Fruit fly (Drosophila melanogaster) whole organism, embryonic: ENCODE results near the gene ry.

Experiments used
- CG10543 ChIP-seq: fragments of 200-800 bp; sonication (Bioruptor generic); optimal IDR thresholded peaks from 3 replicates; lab custom pipeline; 2017; ENCODE audit warnings: missing biosample characterization, mild to moderate bottlenecking, missing genetic modification characterization, moderate library complexity
- CG10959 ChIP-seq: fragments of 200-800 bp; sonication (Bioruptor generic); IDR thresholded peaks from 2 replicates; pipeline ENCODE4 v1.3.6; 2022; ENCODE audit warnings: missing biosample characterization, missing genetic modification characterization
- CG11093 ChIP-seq: fragments of 200-800 bp; sonication (Bioruptor generic); IDR thresholded peaks from 3 replicates; pipeline ENCODE4 v1.3.6; 2022; ENCODE audit warnings: missing biosample characterization, missing genetic modification characterization
- CG1233 ChIP-seq: fragments of 200-800 bp; sonication (Bioruptor generic); optimal IDR thresholded peaks from 4 replicates; lab custom pipeline; 2018; ENCODE audit warnings: missing biosample characterization, mild to moderate bottlenecking, missing genetic modification characterization
- CG12942 ChIP-seq: fragments of 200-800 bp; sonication (Bioruptor generic); optimal IDR thresholded peaks from 3 replicates; lab custom pipeline; 2016; ENCODE audit warnings: missing biosample characterization, missing genetic modification characterization
- CG13424 ChIP-seq: fragments of 200-800 bp; sonication (Bioruptor generic); optimal IDR thresholded peaks from 2 replicates; lab custom pipeline; 2019; ENCODE audit warnings: missing biosample characterization, mild to moderate bottlenecking, missing genetic modification characterization, moderate library complexity
- CG15479 ChIP-seq: fragments of 200-800 bp; sonication (Bioruptor generic); optimal IDR thresholded peaks from 3 replicates; lab custom pipeline; 2019; ENCODE audit warnings: missing biosample characterization, mild to moderate bottlenecking, missing genetic modification characterization, moderate library complexity
- CG16813 ChIP-seq: fragments of 200-800 bp; sonication (Bioruptor generic); IDR thresholded peaks from 3 replicates; pipeline ENCODE4 v1.3.6; 2022; ENCODE audit warnings: missing biosample characterization, missing genetic modification characterization; ENCODE audit not compliant: partially characterized antibody
- CG17186 ChIP-seq: fragments of 200-800 bp; sonication (Bioruptor generic); optimal IDR thresholded peaks from 3 replicates; lab custom pipeline; 2017; ENCODE audit warnings: missing biosample characterization, missing genetic modification reagents, missing genetic modification characterization
- CG17359 ChIP-seq: fragments of 200-800 bp; sonication (Bioruptor generic); optimal IDR thresholded peaks from 3 replicates; lab custom pipeline; 2018; ENCODE audit warnings: missing biosample characterization, mild to moderate bottlenecking, missing genetic modification characterization, moderate library complexity
- CG17829 ChIP-seq: fragments of 200-800 bp; optimal IDR thresholded peaks from 2 replicates; lab custom pipeline; 2019; ENCODE audit warnings: missing biosample characterization, mild to moderate bottlenecking, missing genetic modification characterization, moderate library complexity
- CG33213 ChIP-seq: fragments of 200-800 bp; sonication (Bioruptor generic); optimal IDR thresholded peaks from 3 replicates; lab custom pipeline; 2016; ENCODE audit warnings: missing biosample characterization, missing genetic modification characterization
- CG3995 ChIP-seq: fragments of 200-800 bp; sonication (Bioruptor generic); optimal IDR thresholded peaks from 3 replicates; lab custom pipeline; 2016; ENCODE audit warnings: missing biosample characterization, missing genetic modification characterization
- CG4328 ChIP-seq: fragments of 200-800 bp; sonication (Bioruptor generic); optimal IDR thresholded peaks from 3 replicates; lab custom pipeline; 2017; ENCODE audit warnings: missing biosample characterization, missing genetic modification reagents, missing genetic modification characterization
- CG4360 ChIP-seq: fragments of 200-800 bp; sonication (Bioruptor generic); IDR thresholded peaks from 2 replicates; pipeline ENCODE4 v1.3.6; 2022; ENCODE audit warnings: missing biosample characterization, missing genetic modification characterization
- CG5245 ChIP-seq: fragments of 200-800 bp; sonication (Bioruptor generic); optimal IDR thresholded peaks from 3 replicates; lab custom pipeline; 2016; ENCODE audit warnings: missing biosample characterization, missing genetic modification characterization
- CG6175 ChIP-seq: fragments of 200-800 bp; sonication (Bioruptor generic); IDR thresholded peaks from 3 replicates; pipeline ENCODE4 v1.3.6; 2022; ENCODE audit warnings: missing biosample characterization, missing genetic modification characterization
- CG6254 ChIP-seq: fragments of 200-800 bp; sonication (Bioruptor generic); optimal IDR thresholded peaks from 3 replicates; lab custom pipeline; 2017; ENCODE audit warnings: mild to moderate bottlenecking, missing biosample characterization, missing genetic modification reagents, missing genetic modification characterization
- CG6765 ChIP-seq: fragments of 200-800 bp; sonication (Bioruptor generic); optimal IDR thresholded peaks from 3 replicates; lab custom pipeline; 2017; ENCODE audit warnings: missing biosample characterization, mild to moderate bottlenecking, missing genetic modification characterization
- CG8388 ChIP-seq: fragments of 200-800 bp; sonication (Bioruptor generic); optimal IDR thresholded peaks from 2 replicates; lab custom pipeline; 2019; ENCODE audit warnings: missing biosample characterization, mild to moderate bottlenecking, missing genetic modification characterization, moderate library complexity
- Camta ChIP-seq: fragments of 200-800 bp; sonication (Bioruptor generic); optimal IDR thresholded peaks from 2 replicates; lab custom pipeline; 2016; ENCODE audit warnings: missing biosample characterization, missing genetic modification characterization
- D ChIP-seq, 2 experiments: fragments of 200-800 bp in 1 of 2; fragments of >200 bp in 1 of 2; sonication (Bioruptor generic) in 1 of 2; optimal IDR thresholded peaks; 2 replicates in 1 of 2; 3 replicates in 1 of 2; lab custom pipeline; 2017; ENCODE audit warnings: mild to moderate bottlenecking in 1 of 2, missing biosample characterization in 1 of 2, missing genetic modification characterization in 1 of 2, missing genetic modification reagents in 1 of 2
- Fer1 ChIP-seq: fragments of 200-800 bp; sonication (Bioruptor generic); optimal IDR thresholded peaks from 2 replicates; lab custom pipeline; 2017; ENCODE audit warnings: missing biosample characterization, mild to moderate bottlenecking, missing genetic modification characterization
- Kr ChIP-seq: fragments of 200-800 bp; sonication (Bioruptor generic); optimal IDR thresholded peaks from 2 replicates; lab custom pipeline; 2017; ENCODE audit warnings: missing biosample characterization, mild to moderate bottlenecking, missing genetic modification characterization
- Max ChIP-seq: fragments of 200-800 bp; sonication (Bioruptor generic); optimal IDR thresholded peaks from 2 replicates; lab custom pipeline; 2016; ENCODE audit warnings: missing biosample characterization, mild to moderate bottlenecking, missing genetic modification characterization
- Med ChIP-seq: fragments of 200-800 bp; sonication (Bioruptor generic); peaks from one replicate; lab custom pipeline; 2016; ENCODE audit warnings: missing biosample characterization, missing genetic modification characterization, mild to moderate bottlenecking, inconsistent platforms, moderate library complexity
- NfI ChIP-seq: fragments of 200-800 bp; sonication (Bioruptor generic); optimal IDR thresholded peaks from 3 replicates; lab custom pipeline; 2018; ENCODE audit warnings: missing biosample characterization, mild to moderate bottlenecking, missing genetic modification characterization, moderate library complexity
- Spps ChIP-seq: fragments of 200-800 bp; sonication (Bioruptor generic); optimal IDR thresholded peaks from 2 replicates; lab custom pipeline; 2018; ENCODE audit warnings: missing biosample characterization, mild to moderate bottlenecking, missing genetic modification characterization
- Sry-β ChIP-seq: fragments of 200-800 bp; sonication (Bioruptor generic); optimal IDR thresholded peaks from 2 replicates; lab custom pipeline; 2018; ENCODE audit warnings: missing biosample characterization, mild to moderate bottlenecking, missing genetic modification characterization, moderate library complexity
- Sry-δ ChIP-seq: fragments of 200-800 bp; sonication (Bioruptor generic); optimal IDR thresholded peaks from 2 replicates; lab custom pipeline; 2016; ENCODE audit warnings: missing biosample characterization, missing genetic modification characterization
- Tbp ChIP-seq: fragments of >200 bp; optimal IDR thresholded peaks from 2 replicates; lab custom pipeline; 2018; ENCODE audit warnings: missing biosample characterization, missing genetic modification characterization
- YL-1 ChIP-seq: fragments of 200-800 bp; sonication (Bioruptor generic); optimal IDR thresholded peaks from 3 replicates; lab custom pipeline; 2017; ENCODE audit warnings: missing biosample characterization, mild to moderate bottlenecking, missing genetic modification characterization
- aop ChIP-seq: fragments of 200-800 bp; sonication (Bioruptor generic); IDR thresholded peaks from 2 replicates; pipeline ENCODE4 v1.3.6; 2022; ENCODE audit warnings: missing biosample characterization, missing genetic modification characterization
- bsh ChIP-seq, 2 experiments: fragments of 200-800 bp; sonication (Bioruptor generic); optimal IDR thresholded peaks; 2 replicates each; lab custom pipeline; 2017 to 2018; ENCODE audit warnings: mild to moderate bottlenecking in 2 of 2, missing biosample characterization in 2 of 2, missing genetic modification characterization in 2 of 2, moderate library complexity in 1 of 2
- cwo ChIP-seq: fragments of 200-800 bp; sonication (Bioruptor generic); optimal IDR thresholded peaks from 3 replicates; lab custom pipeline; 2017; ENCODE audit warnings: missing biosample characterization, missing genetic modification characterization, mild to moderate bottlenecking, moderate library complexity, missing genetic modification reagents
- dimm ChIP-seq: fragments of 200-800 bp; sonication (Bioruptor generic); IDR thresholded peaks from 2 replicates; pipeline ENCODE4 v1.3.6; 2022; ENCODE audit warnings: missing biosample characterization, missing genetic modification characterization
- ewg ChIP-seq: fragments of 200-800 bp; sonication (Bioruptor generic); optimal IDR thresholded peaks from 3 replicates; lab custom pipeline; 2017; ENCODE audit warnings: mild to moderate bottlenecking, missing biosample characterization, missing genetic modification reagents, missing genetic modification characterization
- fd102C ChIP-seq: fragments of 200-800 bp; sonication (Bioruptor generic); optimal IDR thresholded peaks from 2 replicates; lab custom pipeline; 2018; ENCODE audit warnings: missing biosample characterization, mild to moderate bottlenecking, missing genetic modification characterization, moderate library complexity
- gcm ChIP-seq: fragments of 200-800 bp; sonication (Bioruptor generic); optimal IDR thresholded peaks from 2 replicates; lab custom pipeline; 2019; ENCODE audit warnings: missing biosample characterization, mild to moderate bottlenecking, missing genetic modification characterization, moderate library complexity
- grn ChIP-seq: fragments of 200-800 bp; sonication (Bioruptor generic); optimal IDR thresholded peaks from 3 replicates; lab custom pipeline; 2017; ENCODE audit warnings: missing biosample characterization, missing genetic modification characterization
- ken ChIP-seq: fragments of 200-800 bp; sonication (Bioruptor generic); IDR thresholded peaks from 3 replicates; pipeline ENCODE4 v1.3.6; 2022; ENCODE audit warnings: missing biosample characterization, missing genetic modification characterization
- odd ChIP-seq: fragments of 200-800 bp; sonication (Bioruptor generic); optimal IDR thresholded peaks from 2 replicates; lab custom pipeline; 2017; ENCODE audit warnings: missing biosample characterization, mild to moderate bottlenecking, missing genetic modification characterization
- org-1 ChIP-seq: fragments of 200-800 bp; sonication (Bioruptor generic); optimal IDR thresholded peaks from 2 replicates; lab custom pipeline; 2017; ENCODE audit warnings: missing biosample characterization, missing genetic modification characterization
- otp ChIP-seq: fragments of 200-800 bp; sonication (Bioruptor generic); IDR thresholded peaks from 3 replicates; pipeline ENCODE4, ENCODE4 v1.3.6; 2022; ENCODE audit warnings: missing biosample characterization, missing genetic modification characterization
- sd ChIP-seq: fragments of 200-800 bp; sonication (Bioruptor generic); optimal IDR thresholded peaks from 3 replicates; lab custom pipeline; 2018; ENCODE audit warnings: missing biosample characterization, mild to moderate bottlenecking, missing genetic modification characterization, moderate library complexity
- sug ChIP-seq: fragments of 200-800 bp; optimal IDR thresholded peaks from 2 replicates; lab custom pipeline; 2019; ENCODE audit warnings: missing biosample characterization, mild to moderate bottlenecking, missing genetic modification characterization, moderate library complexity
- tgo ChIP-seq: fragments of 200-800 bp; sonication (Bioruptor generic); IDR thresholded peaks from 3 replicates; pipeline ENCODE4 v1.3.6; 2022; ENCODE audit warnings: missing biosample characterization, missing genetic modification characterization
- zfh1 ChIP-seq: fragments of 200-800 bp; sonication (Bioruptor generic); IDR thresholded peaks from 3 replicates; pipeline ENCODE4 v1.3.6; 2022; ENCODE audit warnings: missing biosample characterization, missing genetic modification characterization
- zfh2 ChIP-seq: fragments of 200-800 bp; sonication (Bioruptor generic); optimal IDR thresholded peaks from 2 replicates; lab custom pipeline; 2016; ENCODE audit warnings: missing biosample characterization, missing genetic modification characterization

Gene ry

dm6 chr3R:13032975-13033445 lies 682 bp downstream of the ry start:
- TF ChIP-seq Kr (GFP tag; lab: Kevin White, UChicago) = peak; percentile 26
- TF ChIP-seq Max (GFP tag; lab: Kevin White, UChicago) = no peak
- TF ChIP-seq CG10959 (GFP tag; lab: Robert Waterston, UW) = 0 out of 2 replicates have a peak, but pooled peaks have one; percentile 12
- peak; percentile 1 for TF ChIP-seq Spps (tag; lab: Kevin White, UChicago)
- TF ChIP-seq Tbp (GFP tag; lab: Kevin White, UChicago) = no peak
- peak; percentile 1 for TF ChIP-seq Sry-δ (GFP tag; lab: Kevin White, UChicago)
- TF ChIP-seq CG33213 (GFP tag; lab: Kevin White, UChicago) = peak; percentile 23
- TF ChIP-seq zfh1 (GFP tag; lab: Robert Waterston, UW) = 0 out of 3 replicates have a peak, but pooled peaks have one; percentile 28
- TF ChIP-seq CG11093 (GFP tag; lab: Robert Waterston, UW) = no peak
- TF ChIP-seq CG17829 = peak; percentile 5
- peak; percentile 34 for TF ChIP-seq CG13424 (tag; lab: Kevin White, UChicago)
- peak; percentile 30; the same call in 1 of the 3 replicates for TF ChIP-seq otp (GFP tag; lab: Robert Waterston, UW)
- TF ChIP-seq fd102C (GFP tag; lab: Kevin White, UChicago) = no peak
- TF ChIP-seq odd (GFP tag; lab: Kevin White, UChicago) = peak; percentile 51
- TF ChIP-seq dimm (GFP tag; lab: Robert Waterston, UW) = no peak
- peak in 1 of 2 experiments; percentile 39 for TF ChIP-seq bsh (GFP tag; optimal IDR thresholded peaks at IDR 0.05; lab: Kevin White, UChicago)
- 0 out of 3 replicates have a peak, but pooled peaks have one; percentile 39 for TF ChIP-seq ken (GFP tag; lab: Robert Waterston, UW)
- TF ChIP-seq Camta (GFP tag; lab: Kevin White, UChicago) = peak; percentile 9
- TF ChIP-seq CG12942 = no peak
- peak; percentile 73 for TF ChIP-seq cwo (GFP tag; lab: Kevin White, UChicago)
- TF ChIP-seq CG17359 (tag; lab: Kevin White, UChicago) = peak; percentile 69
- no peak for TF ChIP-seq CG4360
- peak; percentile 52 for TF ChIP-seq CG1233 (GFP tag; lab: Kevin White, UChicago)
- peak; percentile 59 for TF ChIP-seq CG17186 (GFP tag; lab: Kevin White, UChicago)
- no peak for TF ChIP-seq zfh2 (GFP tag; lab: Kevin White, UChicago)
- peak; percentile 39 for TF ChIP-seq org-1 (GFP tag; lab: Kevin White, UChicago)
- TF ChIP-seq Sry-β (GFP tag; lab: Kevin White, UChicago) = peak; percentile 26
- TF ChIP-seq D (optimal IDR thresholded peaks at IDR 0.05; lab: Kevin White, UChicago) = no peak
- TF ChIP-seq D (GFP tag; optimal IDR thresholded peaks at IDR 0.05; lab: Kevin White, UChicago) = peak; percentile 44
- TF ChIP-seq CG5245 = no peak
- TF ChIP-seq Fer1 = no peak
- TF ChIP-seq CG15479 (GFP tag; lab: Kevin White, UChicago) = peak; percentile 86
- TF ChIP-seq tgo (GFP tag; lab: Robert Waterston, UW) = no peak
- TF ChIP-seq CG10543 (GFP tag; lab: Kevin White, UChicago) = peak; percentile 80
- peak; percentile 82 for TF ChIP-seq Med (GFP tag; lab: Kevin White, UChicago)
- peak; percentile 93 for TF ChIP-seq CG3995 (GFP tag; lab: Kevin White, UChicago)
- peak; percentile 13 for TF ChIP-seq ewg (GFP tag; lab: Kevin White, UChicago)
- TF ChIP-seq CG16813 (GFP tag; lab: Robert Waterston, UW) = 0 out of 3 replicates have a peak, but pooled peaks have one; percentile 11
- TF ChIP-seq CG6765 (GFP tag; lab: Kevin White, UChicago) = peak; percentile 41
- peak; percentile 16 for TF ChIP-seq YL-1 (GFP tag; lab: Kevin White, UChicago)
- peak; percentile 96 for TF ChIP-seq sug (tag; lab: Kevin White, UChicago)
- peak; percentile 26 for TF ChIP-seq CG6254 (GFP tag; lab: Kevin White, UChicago)
- TF ChIP-seq CG8388 (GFP tag; lab: Kevin White, UChicago) = peak; percentile 3
- no peak for TF ChIP-seq CG6175 (GFP tag; lab: Robert Waterston, UW)
- no peak for TF ChIP-seq NfI (GFP tag; lab: Kevin White, UChicago)
- TF ChIP-seq gcm (GFP tag; lab: Kevin White, UChicago) = peak; percentile 55
- TF ChIP-seq aop = no peak
- TF ChIP-seq grn (GFP tag; lab: Kevin White, UChicago) = peak; percentile 79
- TF ChIP-seq CG4328 = peak; percentile 55
- TF ChIP-seq sd (tag; lab: Kevin White, UChicago) = peak; percentile 23
